Fruit fly (Drosophila melanogaster) whole organism, prepupa: Measurements from ENCODE around the gene CG33299.

Experiments
- CG10631 ChIP-seq: fragments of 200-800 bp; sonication (Bioruptor generic); optimal IDR thresholded peaks from 2 replicates; lab custom pipeline; 2016; ENCODE audit warnings: missing biosample characterization, missing genetic modification characterization
- CG11902 ChIP-seq: fragments of 200-800 bp; sonication (Bioruptor generic); optimal IDR thresholded peaks from 3 replicates; lab custom pipeline; 2016; ENCODE audit warnings: missing biosample characterization, missing genetic modification characterization
- CG15336 ChIP-seq: fragments of 200-800 bp; sonication (Bioruptor generic); IDR thresholded peaks from 2 replicates; pipeline ENCODE4 v1.3.6; 2022; ENCODE audit warnings: missing biosample characterization, missing genetic modification characterization
- CG1621 ChIP-seq: fragments of 200-800 bp; sonication (Bioruptor generic); optimal IDR thresholded peaks from 3 replicates; lab custom pipeline; 2018; ENCODE audit warnings: missing biosample characterization, mild to moderate bottlenecking, missing genetic modification characterization
- CG32006 ChIP-seq: fragments of 200-800 bp; sonication (Bioruptor generic); optimal IDR thresholded peaks from 3 replicates; lab custom pipeline; 2017; ENCODE audit warnings: missing biosample characterization, mild to moderate bottlenecking, missing genetic modification characterization
- CG3919 ChIP-seq: fragments of 200-800 bp; sonication (Bioruptor generic); optimal IDR thresholded peaks from 3 replicates; lab custom pipeline; 2016; ENCODE audit warnings: missing biosample characterization, missing genetic modification characterization
- CG6276 ChIP-seq: fragments of 200-800 bp; sonication (Bioruptor generic); optimal IDR thresholded peaks from 2 replicates; lab custom pipeline; 2017; ENCODE audit warnings: missing biosample characterization, mild to moderate bottlenecking, missing genetic modification characterization
- CG6792 ChIP-seq: fragments of 200-800 bp; sonication (Bioruptor generic); optimal IDR thresholded peaks from 3 replicates; lab custom pipeline; 2016; ENCODE audit warnings: missing biosample characterization, missing genetic modification characterization
- CG6854 ChIP-seq: fragments of 200-800 bp; sonication (Bioruptor generic); optimal IDR thresholded peaks from 2 replicates; lab custom pipeline; 2017; ENCODE audit warnings: missing biosample characterization, mild to moderate bottlenecking, missing genetic modification characterization
- CG7368 ChIP-seq: fragments of 200-800 bp; sonication (Bioruptor generic); optimal IDR thresholded peaks from 3 replicates; lab custom pipeline; 2016; ENCODE audit warnings: missing biosample characterization, missing genetic modification characterization
- CG8119 ChIP-seq: fragments of 200-800 bp; sonication (Bioruptor generic); IDR thresholded peaks from 3 replicates; pipeline ENCODE4 v1.3.6; 2022; ENCODE audit warnings: missing biosample characterization, missing genetic modification characterization
- Eip75B ChIP-seq: fragments of 200-800 bp; sonication (Bioruptor generic); optimal IDR thresholded peaks from 3 replicates; lab custom pipeline; 2016; ENCODE audit warnings: missing biosample characterization, missing genetic modification characterization
- Eip78C ChIP-seq: fragments of 200-800 bp; sonication (Bioruptor generic); peaks from one replicate; lab custom pipeline; 2016; ENCODE audit warnings: missing biosample characterization, missing genetic modification characterization
- Eip93F ChIP-seq: fragments of 200-800 bp; sonication (Bioruptor generic); optimal IDR thresholded peaks from 2 replicates; lab custom pipeline; 2016; ENCODE audit warnings: missing biosample characterization, mild to moderate bottlenecking, missing genetic modification characterization
- Ets21C ChIP-seq: fragments of 200-800 bp; sonication (Bioruptor generic); optimal IDR thresholded peaks from 3 replicates; lab custom pipeline; 2016; ENCODE audit warnings: missing biosample characterization, missing genetic modification characterization
- Gug ChIP-seq: fragments of 200-800 bp; sonication (Bioruptor generic); IDR thresholded peaks from 2 replicates; pipeline ENCODE4 v1.3.6; 2022; ENCODE audit warnings: missing biosample characterization, missing genetic modification characterization
- Hr38 ChIP-seq: sonication (Bioruptor generic); optimal IDR thresholded peaks from 2 replicates; lab custom pipeline; 2016; ENCODE audit warnings: missing biosample characterization, missing genetic modification characterization
- Hr39 ChIP-seq: fragments of 200-800 bp; sonication (Bioruptor generic); optimal IDR thresholded peaks from 2 replicates; lab custom pipeline; 2016; ENCODE audit warnings: missing biosample characterization, missing genetic modification characterization
- Hr4 ChIP-seq: fragments of 200-800 bp; sonication (Bioruptor generic); optimal IDR thresholded peaks from 3 replicates; lab custom pipeline; 2016; ENCODE audit warnings: missing biosample characterization, missing genetic modification characterization
- Lpt ChIP-seq: fragments of 200-800 bp; sonication (Bioruptor generic); optimal IDR thresholded peaks from 3 replicates; lab custom pipeline; 2016; ENCODE audit warnings: missing biosample characterization, missing genetic modification characterization
- Met ChIP-seq: fragments of 200-800 bp; sonication (Bioruptor generic); optimal IDR thresholded peaks from 3 replicates; lab custom pipeline; 2016; ENCODE audit warnings: missing biosample characterization, missing genetic modification characterization
- Smox ChIP-seq: fragments of 200-800 bp; sonication (Bioruptor generic); optimal IDR thresholded peaks from 3 replicates; lab custom pipeline; 2016; ENCODE audit warnings: missing biosample characterization, missing genetic modification characterization
- Sox102F ChIP-seq: fragments of 200-800 bp; sonication (Bioruptor generic); optimal IDR thresholded peaks from 2 replicates; lab custom pipeline; 2016; ENCODE audit warnings: missing biosample characterization, mild to moderate bottlenecking, missing genetic modification characterization
- cyc ChIP-seq: fragments of 200-800 bp; sonication (Bioruptor generic); optimal IDR thresholded peaks from 3 replicates; lab custom pipeline; 2016; ENCODE audit warnings: missing biosample characterization, missing genetic modification characterization
- dac ChIP-seq: fragments of 200-800 bp; sonication (Bioruptor generic); optimal IDR thresholded peaks from 2 replicates; lab custom pipeline; 2017; ENCODE audit warnings: missing biosample characterization, mild to moderate bottlenecking, missing genetic modification characterization
- dsx ChIP-seq: fragments of 200-800 bp; optimal IDR thresholded peaks from 3 replicates; lab custom pipeline; 2019; ENCODE audit warnings: missing biosample characterization, mild to moderate bottlenecking, missing genetic modification characterization, moderate library complexity; ENCODE audit not compliant: poor library complexity, severe bottlenecking
- esn ChIP-seq: fragments of 200-800 bp; sonication (Bioruptor generic); optimal IDR thresholded peaks from 2 replicates; lab custom pipeline; 2016; ENCODE audit warnings: missing biosample characterization, mild to moderate bottlenecking, missing genetic modification characterization, moderate library complexity
- fd59A ChIP-seq: fragments of 200-800 bp; sonication (Bioruptor generic); optimal IDR thresholded peaks from 2 replicates; lab custom pipeline; 2017; ENCODE audit warnings: missing biosample characterization, mild to moderate bottlenecking, missing genetic modification characterization, missing genetic modification reagents
- fd85E ChIP-seq: fragments of 200-800 bp; sonication (Bioruptor generic); optimal IDR thresholded peaks from 3 replicates; lab custom pipeline; 2016; ENCODE audit warnings: missing biosample characterization, missing genetic modification characterization
- fkh ChIP-seq: fragments of 200-800 bp; sonication (Bioruptor generic); optimal IDR thresholded peaks from 3 replicates; lab custom pipeline; 2017; ENCODE audit warnings: missing biosample characterization, mild to moderate bottlenecking, missing genetic modification characterization, moderate library complexity
- lz ChIP-seq: fragments of 200-800 bp; sonication (Bioruptor generic); optimal IDR thresholded peaks from 3 replicates; lab custom pipeline; 2016; ENCODE audit warnings: missing biosample characterization, missing genetic modification characterization
- net ChIP-seq: fragments of 200-800 bp; sonication (Bioruptor generic); optimal IDR thresholded peaks from 3 replicates; lab custom pipeline; 2016; ENCODE audit warnings: missing biosample characterization, missing genetic modification characterization
- pdm3 ChIP-seq: fragments of 200-800 bp; sonication (Bioruptor generic); optimal IDR thresholded peaks from 3 replicates; lab custom pipeline; 2016; ENCODE audit warnings: missing biosample characterization, missing genetic modification characterization
- salr ChIP-seq, 2 experiments: fragments of 200-800 bp; sonication (Bioruptor generic); optimal IDR thresholded peaks; 3 replicates each; lab custom pipeline; 2016 to 2018; ENCODE audit warnings: missing biosample characterization in 2 of 2, missing genetic modification characterization in 2 of 2, mild to moderate bottlenecking in 1 of 2
- spab ChIP-seq: fragments of 200-800 bp; sonication (Bioruptor generic); optimal IDR thresholded peaks from 2 replicates; lab custom pipeline; 2017; ENCODE audit warnings: missing biosample characterization, mild to moderate bottlenecking, missing genetic modification characterization, missing genetic modification reagents
- ss ChIP-seq, 2 experiments: fragments of 200-800 bp; sonication (Bioruptor generic); optimal IDR thresholded peaks; 2 replicates in 1 of 2; 3 replicates in 1 of 2; lab custom pipeline; 2017 to 2018; ENCODE audit warnings: mild to moderate bottlenecking in 2 of 2, missing biosample characterization in 2 of 2, missing genetic modification characterization in 2 of 2, moderate library complexity in 1 of 2
- svp ChIP-seq: fragments of 200-800 bp; sonication (Bioruptor generic); peaks from one replicate; lab custom pipeline; 2016; ENCODE audit warnings: missing biosample characterization, missing genetic modification characterization
- topi ChIP-seq: fragments of 200-800 bp; sonication (Bioruptor generic); optimal IDR thresholded peaks from 3 replicates; lab custom pipeline; 2016; ENCODE audit warnings: missing biosample characterization, missing genetic modification characterization
- vri ChIP-seq: fragments of 200-800 bp; sonication (Bioruptor generic); optimal IDR thresholded peaks from 3 replicates; lab custom pipeline; 2016; ENCODE audit warnings: missing biosample characterization, mild to moderate bottlenecking, missing genetic modification characterization

CG33299 gene

DNA sequence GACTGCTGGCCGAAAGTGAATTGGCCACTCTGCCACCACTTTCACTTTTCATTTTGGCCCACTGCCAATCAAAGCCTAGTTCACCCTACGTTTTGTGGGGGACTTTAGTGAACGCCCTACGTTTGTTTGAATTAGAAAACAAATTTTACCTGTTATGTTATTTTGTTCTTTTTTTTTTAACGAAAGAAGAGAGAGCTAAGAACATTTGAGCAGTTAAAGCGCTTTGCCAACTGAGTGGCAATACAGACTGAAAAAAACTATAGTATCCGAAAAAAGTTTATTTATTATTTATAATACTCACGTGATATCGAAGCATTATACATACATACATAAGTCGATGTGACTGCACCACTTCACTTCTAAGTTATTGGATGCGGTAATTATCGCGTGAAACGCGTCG is 38.5 kb upstream of the CG33299 start (continued):
- TF ChIP-seq CG6276 (GFP tag; lab: Kevin White, UChicago) (peak; percentile 22), fkh (GFP tag; lab: Kevin White, UChicago) (no peak), spab (GFP tag; lab: Kevin White, UChicago) (no peak), fd59A (GFP tag; lab: Kevin White, UChicago) (no peak), svp (GFP tag; lab: Kevin White, UChicago) (peak; percentile 23), esn (no peak), dsx (GFP tag; lab: Kevin White, UChicago) (no peak), CG32006 (peak; percentile 83), CG6854 (no peak), Lpt (GFP tag; lab: Kevin White, UChicago) (peak; percentile 25), cyc (no peak), Ets21C (GFP tag; lab: Kevin White, UChicago) (no peak)

DNA sequence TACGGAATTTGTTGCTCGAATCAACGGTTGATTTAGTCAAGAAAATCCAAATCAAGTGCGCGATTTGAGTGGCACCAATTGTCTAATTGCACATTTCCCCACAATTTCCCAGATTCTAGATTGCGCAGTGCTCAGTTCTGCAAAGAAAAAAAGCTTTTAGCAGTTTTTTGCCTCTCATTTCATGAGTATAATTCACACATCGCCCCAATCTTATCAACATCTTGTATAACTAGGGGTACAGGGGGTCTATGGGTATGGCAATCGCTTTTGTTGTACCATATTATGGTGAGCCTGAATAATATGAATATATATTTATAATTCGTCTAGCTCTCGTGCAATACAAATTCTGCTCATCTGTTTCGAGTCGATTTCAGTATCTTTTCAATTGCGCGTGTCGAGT is 37.5 kb upstream of the CG33299 start:
- TF ChIP-seq svp (GFP tag; lab: Kevin White, UChicago) = peak; percentile 85
- TF ChIP-seq vri (GFP tag; lab: Kevin White, UChicago) = peak; percentile 77
- TF ChIP-seq CG6276 (GFP tag; lab: Kevin White, UChicago) = no peak

DNA sequence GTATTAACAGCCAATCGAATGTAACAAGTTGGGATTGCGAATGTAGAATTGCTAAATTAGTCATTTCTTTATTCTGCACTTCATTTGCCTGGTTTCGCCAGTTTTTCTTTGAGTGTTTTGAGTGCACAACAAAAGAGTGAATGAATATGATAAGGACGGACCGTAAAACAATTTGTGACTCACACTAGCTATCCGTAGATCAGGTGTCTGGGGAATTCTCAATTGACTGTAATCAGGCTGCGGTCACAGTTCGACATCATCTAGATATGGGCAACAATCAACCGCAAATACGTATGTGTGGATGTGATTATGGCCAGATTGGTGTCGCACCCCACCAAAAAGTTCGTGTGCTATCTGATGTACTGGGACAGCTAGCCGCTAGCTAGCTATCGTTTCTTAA is 36.5 kb upstream of the CG33299 start:
- TF ChIP-seq Eip93F (GFP tag; lab: Kevin White, UChicago) (no peak), svp (GFP tag; lab: Kevin White, UChicago) (peak; percentile 66), Eip78C (GFP tag; lab: Kevin White, UChicago) (peak; percentile 46), vri (GFP tag; lab: Kevin White, UChicago) (peak; percentile 66)

DNA sequence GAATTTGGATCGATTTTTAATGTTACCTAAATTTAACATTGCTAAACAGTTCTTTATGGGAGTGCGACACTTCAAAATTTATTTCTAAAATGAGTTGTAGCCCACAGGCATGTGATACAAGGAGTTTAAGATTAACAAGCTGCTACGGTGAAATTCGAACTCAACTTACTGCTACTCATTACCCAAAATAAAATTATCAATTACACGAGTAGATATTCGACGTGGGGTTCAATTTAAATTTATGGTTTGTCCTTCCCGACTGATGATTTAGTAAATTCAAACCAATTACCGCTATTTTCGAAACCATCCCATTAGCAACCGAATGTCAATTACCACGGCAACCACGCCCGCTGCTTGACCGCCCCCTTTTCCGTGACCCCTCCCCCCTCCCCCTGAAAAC is 31.2 kb upstream of the CG33299 start, which contains the start of gene CG31882:
CG31882 (minus strand) TSS at position 101 of the 400 bp plus-strand sequence.
- TF ChIP-seq CG11902 (no peak), topi (GFP tag; lab: Kevin White, UChicago) (no peak), CG6792 (GFP tag; lab: Kevin White, UChicago) (no peak), Hr39 (no peak), Gug (GFP tag; lab: Robert Waterston, UW) (no peak), CG3919 (GFP tag; lab: Kevin White, UChicago) (no peak), vri (GFP tag; lab: Kevin White, UChicago) (no peak), pdm3 (no peak), CG15336 (GFP tag; lab: Robert Waterston, UW) (no peak), fd85E (GFP tag; lab: Kevin White, UChicago) (no peak)

DNA sequence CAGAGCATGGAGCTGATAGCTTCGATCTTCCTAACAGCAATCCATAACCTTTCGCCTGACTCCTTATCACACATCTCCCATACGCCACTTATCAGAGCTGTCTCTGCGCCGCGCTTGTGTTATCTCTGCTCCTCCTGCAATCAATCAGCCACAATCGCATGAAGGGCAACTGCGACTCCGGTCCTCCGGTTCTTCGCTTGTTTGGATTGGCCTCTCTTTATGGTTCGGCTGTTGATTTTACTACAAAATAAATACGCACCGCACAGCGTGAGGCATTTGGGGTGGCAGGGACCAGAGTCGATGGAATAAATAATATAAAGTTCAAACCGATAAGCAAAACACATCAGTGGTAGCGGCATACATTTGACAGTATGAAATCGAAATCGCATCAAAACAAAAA is 23.3 kb upstream of the CG33299 start:
- TF ChIP-seq Hr38 (GFP tag; lab: Kevin White, UChicago) (no peak), CG6854 (peak; percentile 43), CG1621 (tag; lab: Kevin White, UChicago) (no peak), Hr4 (GFP tag; lab: Kevin White, UChicago) (no peak), ss (GFP tag; optimal IDR thresholded peaks at IDR 0.05; lab: Kevin White, UChicago) (no peak), topi (GFP tag; lab: Kevin White, UChicago) (peak; percentile 21), CG8119 (GFP tag; lab: Robert Waterston, UW) (no peak), CG11902 (no peak), Sox102F (GFP tag; lab: Kevin White, UChicago) (peak; percentile 53), CG10631 (GFP tag; lab: Kevin White, UChicago) (peak; percentile 6), Smox (GFP tag; lab: Kevin White, UChicago) (peak; percentile 25), CG6792 (GFP tag; lab: Kevin White, UChicago) (peak; percentile 27), net (no peak), dac (GFP tag; lab: Kevin White, UChicago) (no peak), Eip78C (GFP tag; lab: Kevin White, UChicago) (peak; percentile 44), CG7368 (GFP tag; lab: Kevin White, UChicago) (peak; percentile 11), Eip75B (no peak), svp (GFP tag; lab: Kevin White, UChicago) (peak; percentile 92), CG3919 (GFP tag; lab: Kevin White, UChicago) (no peak), pdm3 (peak; percentile 9), fkh (GFP tag; lab: Kevin White, UChicago) (peak; percentile 93), Ets21C (GFP tag; lab: Kevin White, UChicago) (no peak), vri (GFP tag; lab: Kevin White, UChicago) (peak; percentile 68), esn (peak; percentile 48), Met (GFP tag; lab: Kevin White, UChicago) (peak; percentile 24), lz (GFP tag; lab: Kevin White, UChicago) (peak; percentile 7), Hr39 (peak; percentile 17), salr (GFP tag; optimal IDR thresholded peaks at IDR 0.05; lab: Kevin White, UChicago) (no peak)
- TF ChIP-seq, all 60 proteins: peak for 16
